Worm (Caenorhabditis elegans) whole organism, L3 larva: ENCODE data around the gene F15H10.10.

Experiments
- ceh-9 ChIP-seq: sonication (generic microtip); optimal IDR thresholded peaks from 2 replicates; lab custom pipeline; 2018; ENCODE audit warnings: missing biosample characterization, missing genetic modification characterization
- jun-1 ChIP-seq: fragments of 150-350 bp; optimal IDR thresholded peaks from 2 replicates; lab custom pipeline; 2014; ENCODE audit warnings: missing biosample characterization, missing genetic modification reagents, missing genetic modification characterization
- nhr-23 ChIP-seq: fragments of 150-350 bp; optimal IDR thresholded peaks from 2 replicates; lab custom pipeline; 2014; ENCODE audit warnings: missing biosample characterization, missing genetic modification reagents, missing genetic modification characterization
- nhr-43 ChIP-seq: sonication (generic microtip); optimal IDR thresholded peaks from 2 replicates; lab custom pipeline; 2016; ENCODE audit warnings: mild to moderate bottlenecking, missing genetic modification characterization, missing compliant biosample characterization; ENCODE audit not compliant: poor library complexity, severe bottlenecking
- nhr-76 ChIP-seq: fragments of 150-350 bp; sonication (generic microtip); optimal IDR thresholded peaks from 5 replicates; lab custom pipeline; 2014; ENCODE audit warnings: missing biosample characterization, missing genetic modification characterization

DNA sequence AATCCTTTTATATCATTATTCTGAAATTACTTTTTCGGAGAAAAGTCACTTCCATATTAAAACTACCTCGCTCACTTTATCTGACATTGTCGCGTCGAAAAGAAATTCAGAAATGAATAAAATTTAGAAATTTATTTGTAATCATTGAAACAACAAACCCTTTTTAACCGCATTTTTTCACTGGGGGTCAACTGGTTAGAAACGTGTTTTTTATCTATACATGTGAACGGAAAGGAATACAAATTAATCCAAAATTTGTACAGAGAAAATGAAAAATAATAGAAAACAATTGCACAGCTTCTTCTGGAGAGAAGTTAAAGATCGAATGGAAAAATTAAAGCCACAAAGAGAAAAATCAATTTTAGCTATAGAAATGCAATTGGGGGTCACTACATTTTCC, 11.8 kb upstream of the F15H10.10 start, which contains the start of gene tag-314:
- TF ChIP-seq jun-1 (tag; lab: Kevin White, UChicago) (no peak), nhr-23 (tag; lab: Kevin White, UChicago) (no peak), ceh-9 (tag; lab: Kevin White, UChicago) (no peak), nhr-76 (tag; lab: Kevin White, UChicago) (no peak), nhr-43 (no peak)
